Worm (Caenorhabditis elegans) whole organism, midembryonic: ENCODE results near the gene col-98.

Source experiments
- T22C8.4 ChIP-seq: fragments of 200-800 bp; sonication (Bioruptor generic); IDR thresholded peaks from 2 replicates; pipeline ENCODE4 v1.3.6; 2022; ENCODE audit warnings: missing genetic modification characterization, missing compliant biosample characterization
- flt-1 ChIP-seq: fragments of 200-800 bp; sonication (Bioruptor generic); IDR thresholded peaks from 2 replicates; pipeline ENCODE4 v1.3.6; 2022; ENCODE audit warnings: missing genetic modification characterization, missing compliant biosample characterization
- klf-2 ChIP-seq: fragments of 200-800 bp; sonication (Bioruptor generic); conservative IDR thresholded peaks from 2 replicates; pipeline ENCODE4 v1.3.6; 2022; ENCODE audit warnings: missing genetic modification reagents, missing genetic modification characterization, missing compliant biosample characterization
- ztf-23 ChIP-seq: fragments of 200-800 bp; sonication (Bioruptor generic); IDR thresholded peaks from 2 replicates; pipeline ENCODE4 v1.3.6; 2022; ENCODE audit warnings: missing genetic modification reagents, missing genetic modification characterization, missing compliant biosample characterization

ce11 chrIII:13059335-13059734 is 40.5 kb downstream of the col-98 start:
- TF ChIP-seq flt-1 (GFP tag; lab: Robert Waterston, UW) (no peak), klf-2 (no peak), T22C8.4 (GFP tag; lab: Robert Waterston, UW) (no peak), ztf-23 (GFP tag; lab: Robert Waterston, UW) (no peak)
